Worm (Caenorhabditis elegans) whole organism, L3 larva: Measurements from ENCODE around the gene T06D8.9.

Experiments used
- aly-2 ChIP-seq: fragments of 150-350 bp; optimal IDR thresholded peaks from 2 replicates; lab custom pipeline; 2014; ENCODE audit warnings: missing biosample characterization, missing genetic modification characterization
- ceh-82 ChIP-seq: fragments of 150-350 bp; optimal IDR thresholded peaks from 2 replicates; lab custom pipeline; 2014; ENCODE audit warnings: missing biosample characterization, missing genetic modification characterization
- egl-5 ChIP-seq: fragments of 150-350 bp; optimal IDR thresholded peaks from 2 replicates; lab custom pipeline; 2017; ENCODE audit warnings: missing biosample characterization, missing genetic modification reagents, missing genetic modification characterization, inconsistent platforms
- nfya-1 ChIP-seq: sonication (generic microtip); optimal IDR thresholded peaks from 2 replicates; lab custom pipeline; 2017; ENCODE audit warnings: missing genetic modification characterization, mild to moderate bottlenecking, missing compliant biosample characterization, antibody characterized with exemption, moderate library complexity; ENCODE audit not compliant: insufficient read depth
- nhr-12 ChIP-seq: fragments of 150-350 bp; optimal IDR thresholded peaks from 2 replicates; lab custom pipeline; 2014; ENCODE audit warnings: missing biosample characterization, missing genetic modification characterization
- pha-4 ChIP-seq: fragments of 150-350 bp; optimal IDR thresholded peaks from 2 replicates; lab custom pipeline; 2014; ENCODE audit warnings: missing biosample characterization, missing genetic modification reagents, missing genetic modification characterization
- snpc-4 ChIP-seq: fragments of 150-350 bp; optimal IDR thresholded peaks from 2 replicates; lab custom pipeline; 2014; ENCODE audit warnings: missing biosample characterization, missing genetic modification characterization
- unc-39 ChIP-seq: sonication (generic microtip); optimal IDR thresholded peaks from 4 replicates; lab custom pipeline; 2017; ENCODE audit warnings: missing biosample characterization, missing genetic modification characterization

DNA sequence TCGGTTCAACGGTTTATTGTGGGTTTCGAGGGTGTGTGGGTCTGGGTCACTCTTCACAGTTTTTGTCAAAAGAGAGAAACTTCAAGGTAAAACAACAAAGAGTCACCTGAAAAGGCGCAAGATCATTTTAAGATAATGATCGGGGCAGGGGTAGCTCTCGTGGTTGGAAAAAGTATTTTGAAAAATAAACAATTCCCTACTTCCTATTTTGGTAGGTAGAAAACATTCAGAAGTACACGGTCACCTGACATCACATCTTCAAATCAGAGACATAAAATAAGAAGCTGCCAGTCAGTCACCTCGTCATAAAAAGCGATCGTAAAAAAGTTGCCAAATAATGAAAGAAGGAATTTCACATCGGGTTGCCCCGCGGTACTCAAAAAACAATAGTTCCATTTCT lies 46.9 kb upstream of the T06D8.9 start:
- no peak for TF ChIP-seq pha-4 (tag; lab: Kevin White, UChicago)
- no peak for TF ChIP-seq snpc-4
- TF ChIP-seq nhr-12 (tag; lab: Kevin White, UChicago), result no peak
- no peak for TF ChIP-seq nfya-1 (tag; lab: Kevin White, UChicago)
- TF ChIP-seq aly-2 (tag; lab: Kevin White, UChicago), result no peak
- no peak for TF ChIP-seq unc-39
- TF ChIP-seq egl-5 (tag; lab: Kevin White, UChicago), result no peak
- no peak for TF ChIP-seq ceh-82 (tag; lab: Kevin White, UChicago)
